Fruit fly (Drosophila melanogaster): ENCODE data around the gene prt.

DNA sequence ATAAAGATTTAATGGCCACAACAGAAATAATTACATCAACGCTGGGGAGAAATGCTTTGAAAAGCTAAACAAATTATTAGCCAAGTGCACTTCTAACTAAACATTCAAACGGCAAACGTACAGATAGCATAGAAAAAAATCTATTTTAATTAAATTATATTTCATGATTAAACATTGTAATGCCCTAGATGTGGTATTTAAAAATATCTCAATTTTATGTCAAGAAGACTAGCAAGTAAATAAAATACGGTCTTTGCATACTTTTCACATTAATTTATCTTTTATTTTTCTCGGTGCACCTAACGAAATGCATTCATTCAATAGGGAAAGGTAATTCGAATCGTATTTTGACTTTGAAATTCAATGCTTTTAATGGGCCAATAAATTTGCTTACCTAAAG, 39.2 kb downstream of the prt start:
- no peak for TF ChIP-seq Hr78 (GFP tag; optimal IDR thresholded peaks at IDR 0.05)
- no peak for TF ChIP-seq Hr83 (GFP tag; optimal IDR thresholded peaks at IDR 0.05; ENCODE audit: poor library complexity, severe bottlenecking)
- no peak for TF ChIP-seq fru (GFP tag; optimal IDR thresholded peaks at IDR 0.05)
- no peak for TF ChIP-seq Myc (optimal IDR thresholded peaks at IDR 0.05)
- no peak for TF ChIP-seq dmrt93B (GFP tag; optimal IDR thresholded peaks at IDR 0.05)
- TF ChIP-seq dl (GFP tag; optimal IDR thresholded peaks at IDR 0.05; ENCODE audit: insufficient read depth in 1 of 2, partially characterized antibody in 2 of 2): no peak
- TF ChIP-seq usp (GFP tag; optimal IDR thresholded peaks at IDR 0.05): no peak
- no peak for TF ChIP-seq pan (optimal IDR thresholded peaks at IDR 0.05)
- TF ChIP-seq CG9705 (GFP tag; optimal IDR thresholded peaks at IDR 0.05): no peak
- TF ChIP-seq OdsH (GFP tag; optimal IDR thresholded peaks at IDR 0.05): no peak
- TF ChIP-seq br (GFP tag; optimal IDR thresholded peaks at IDR 0.05): no peak
- TF ChIP-seq dsf (GFP tag; optimal IDR thresholded peaks at IDR 0.05; ENCODE audit: borderline replicate concordance): no peak
- no peak for TF ChIP-seq rgr (GFP tag; optimal IDR thresholded peaks at IDR 0.05)
